ENCODE assay signal across 1 fruit fly cellular context in genomic region chr3R:27253136-27253920, dm6.
TF ChIP-seq lines count a peak whose summit lies in the region.

Gene pll, minus strand, starts transcription at chr3R:27253182.

TF ChIP-seq in whole organism, embryonic, 481 proteins besides CTCF, POLR2A, EP300 and RAD21 (continued from another document):
- TF ChIP-seq gcm2 (GFP tag; optimal IDR thresholded peaks at IDR 0.05; lab: Kevin White, UChicago) (peak; percentile 54), CG1792 (GFP tag; optimal IDR thresholded peaks at IDR 0.05; lab: Kevin White, UChicago) (peak; percentile 26), zen (tag; optimal IDR thresholded peaks at IDR 0.05; lab: Kevin White, UChicago) (peak; percentile 82), sima (GFP tag; optimal IDR thresholded peaks at IDR 0.05; lab: Kevin White, UChicago) (no peak), CG4820 (GFP tag; optimal IDR thresholded peaks at IDR 0.05; lab: Kevin White, UChicago) (peak; percentile 68), ham (GFP tag; IDR thresholded peaks at IDR 0.05; lab: Robert Waterston, UW) (no peak), Adf1 (GFP tag; IDR thresholded peaks at IDR 0.05; lab: Robert Waterston, UW) (peak; percentile 67), jing (GFP tag; optimal IDR thresholded peaks at IDR 0.05; lab: Kevin White, UChicago) (no peak), tna (GFP tag; IDR thresholded peaks at IDR 0.05; lab: Robert Waterston, UW; ENCODE audit: partially characterized antibody) (no peak), CG15011 (GFP tag; optimal IDR thresholded peaks at IDR 0.05; lab: Kevin White, UChicago) (no peak), Sin3A (optimal IDR thresholded peaks at IDR 0.05; lab: Kevin White, UChicago) (peak; percentile 91), cato (GFP tag; optimal IDR thresholded peaks at IDR 0.05; lab: Kevin White, UChicago; ENCODE audit: borderline replicate concordance) (no peak), dimm (GFP tag; IDR thresholded peaks at IDR 0.05; lab: Robert Waterston, UW) (peak; percentile 62; the same call in 1 of the 2 replicates), otp (GFP tag; IDR thresholded peaks at IDR 0.05; lab: Robert Waterston, UW) (peak; percentile 83; the same call in 2 of the 3 replicates), HLHmδ (GFP tag; optimal IDR thresholded peaks at IDR 0.05; lab: Kevin White, UChicago) (no peak), jigr1 (GFP tag; IDR thresholded peaks at IDR 0.05; lab: Robert Waterston, UW) (no peak), CG13775 (GFP tag; optimal IDR thresholded peaks at IDR 0.05; lab: Kevin White, UChicago) (peak; percentile 81), CG10543 (GFP tag; optimal IDR thresholded peaks at IDR 0.05; lab: Kevin White, UChicago) (peak; percentile 41), CG7987 (GFP tag; optimal IDR thresholded peaks at IDR 0.05; lab: Kevin White, UChicago) (peak; percentile 32), CG17361 (GFP tag; IDR thresholded peaks at IDR 0.05; lab: Robert Waterston, UW) (no peak; the same call in none of the 3 replicates), schlank (tag; optimal IDR thresholded peaks at IDR 0.05; lab: Kevin White, UChicago) (peak; percentile 50), HLH3B (GFP tag; IDR thresholded peaks at IDR 0.05; lab: Robert Waterston, UW) (peak; percentile 89), tll (GFP tag; optimal IDR thresholded peaks at IDR 0.05; lab: Kevin White, UChicago) (peak in 1 of 2 experiments; percentile 44), ash1 (GFP tag; optimal IDR thresholded peaks at IDR 0.05; lab: Kevin White, UChicago) (no peak), Scr (GFP tag; IDR thresholded peaks at IDR 0.05; lab: Robert Waterston, UW; ENCODE audit: partially characterized antibody) (peak; percentile 61), CG3407 (GFP tag; optimal IDR thresholded peaks at IDR 0.05; lab: Kevin White, UChicago) (peak; percentile 11), CG1602 (GFP tag; optimal IDR thresholded peaks at IDR 0.05; lab: Kevin White, UChicago) (peak; percentile 81), kah (GFP tag; optimal IDR thresholded peaks at IDR 0.05; lab: Kevin White, UChicago) (peak; percentile 93), D19B (GFP tag; optimal IDR thresholded peaks at IDR 0.05; lab: Kevin White, UChicago) (no peak), Doc2 (GFP tag; IDR thresholded peaks at IDR 0.05; lab: Robert Waterston, UW) (no peak), CG6854 (GFP tag; optimal IDR thresholded peaks at IDR 0.05; lab: Kevin White, UChicago) (no peak), CG17802 (tag; optimal IDR thresholded peaks at IDR 0.05; lab: Kevin White, UChicago) (peak; percentile 40), chn (GFP tag; optimal IDR thresholded peaks at IDR 0.05; lab: Kevin White, UChicago) (peak; percentile 63), pros (GFP tag; optimal IDR thresholded peaks at IDR 0.05; lab: Kevin White, UChicago) (no peak), wek (GFP tag; optimal IDR thresholded peaks at IDR 0.05; lab: Kevin White, UChicago) (no peak), bsh (GFP tag; optimal IDR thresholded peaks at IDR 0.05; lab: Kevin White, UChicago) (peak in 1 of 2 experiments; percentile 84), Ravus (GFP tag; IDR thresholded peaks at IDR 0.05; lab: Robert Waterston, UW) (peak; percentile 46; the same call in 1 of the 2 replicates), CG30431 (GFP tag; optimal IDR thresholded peaks at IDR 0.05; lab: Kevin White, UChicago) (peak; percentile 48), org-1 (GFP tag; optimal IDR thresholded peaks at IDR 0.05; lab: Kevin White, UChicago) (peak; percentile 17)
